Worm (Caenorhabditis elegans) whole organism, young adult: ENCODE data around the gene bmk-1.

Source experiments
- B0336.3 ChIP-seq: fragments of 200-800 bp; sonication (Bioruptor generic); IDR thresholded peaks from 2 replicates; pipeline ENCODE4 v1.3.6; 2022; ENCODE audit warnings: missing genetic modification characterization, missing compliant biosample characterization
- F39B2.1 ChIP-seq: fragments of 200-800 bp; sonication (Bioruptor generic); IDR thresholded peaks from 2 replicates; pipeline ENCODE4 v1.3.6; 2022; ENCODE audit warnings: missing genetic modification reagents, missing genetic modification characterization, missing compliant biosample characterization
- F57C9.4 ChIP-seq: sonication (generic microtip); optimal IDR thresholded peaks from 2 replicates; lab custom pipeline; 2017; ENCODE audit warnings: mild to moderate bottlenecking, missing genetic modification characterization, missing compliant biosample characterization
- T07F8.4 ChIP-seq: sonication (generic microtip); optimal IDR thresholded peaks from 2 replicates; lab custom pipeline; 2016; ENCODE audit warnings: mild to moderate bottlenecking, missing genetic modification characterization, moderate library complexity, missing compliant biosample characterization
- Y53F4B.3 ChIP-seq: fragments of 200-800 bp; sonication (Bioruptor generic); IDR thresholded peaks from 2 replicates; pipeline ENCODE4 v1.3.6; 2022; ENCODE audit warnings: missing genetic modification reagents, missing genetic modification characterization, missing compliant biosample characterization
- Y67H2A.10 ChIP-seq: fragments of 200-800 bp; sonication (Bioruptor generic); conservative IDR thresholded peaks from 2 replicates; pipeline ENCODE4 v1.3.6; 2022; ENCODE audit warnings: missing genetic modification reagents, missing genetic modification characterization, missing compliant biosample characterization
- ama-1 ChIP-seq, 3 experiments: fragments of 150-350 bp in 1 of 3; sonication (generic microtip) in 2 of 3; optimal IDR thresholded peaks; 2 replicates each; lab custom pipeline; 2014 to 2018; ENCODE audit warnings: missing biosample characterization in 2 of 3, missing genetic modification characterization in 2 of 3, missing genetic modification reagents in 2 of 3
- aptf-3 ChIP-seq: fragments of 200-800 bp; sonication (Bioruptor generic); IDR thresholded peaks from 2 replicates; pipeline ENCODE4 v1.3.6; 2022; ENCODE audit warnings: missing genetic modification characterization, missing compliant biosample characterization
- atf-7 ChIP-seq: sonication (generic microtip); optimal IDR thresholded peaks from 2 replicates; lab custom pipeline; 2017; ENCODE audit warnings: mild to moderate bottlenecking, missing genetic modification characterization, missing compliant biosample characterization
- bed-2 ChIP-seq: fragments of 200-800 bp; sonication (Bioruptor generic); IDR thresholded peaks from 2 replicates; pipeline ENCODE4 v1.3.6; 2022; ENCODE audit warnings: missing genetic modification reagents, missing genetic modification characterization, missing compliant biosample characterization
- ceh-58 ChIP-seq: fragments of 200-800 bp; sonication (Bioruptor generic); IDR thresholded peaks from 2 replicates; pipeline ENCODE4 v1.3.6; 2022; ENCODE audit warnings: missing genetic modification characterization, missing compliant biosample characterization
- dox-1 ChIP-seq: fragments of 200-800 bp; sonication (Bioruptor generic); IDR thresholded peaks from 2 replicates; pipeline ENCODE4 v1.3.6; 2022; ENCODE audit warnings: missing genetic modification reagents, missing genetic modification characterization, missing compliant biosample characterization
- dpff-1 ChIP-seq: sonication (generic microtip); optimal IDR thresholded peaks from 2 replicates; lab custom pipeline; 2017; ENCODE audit warnings: mild to moderate bottlenecking, missing genetic modification characterization, missing compliant biosample characterization
- hlh-12 ChIP-seq: sonication (generic microtip); optimal IDR thresholded peaks from 2 replicates; lab custom pipeline; 2016; ENCODE audit warnings: missing genetic modification characterization, missing compliant biosample characterization
- hmg-1.2 ChIP-seq: fragments of 200-800 bp; sonication (Bioruptor generic); IDR thresholded peaks from 2 replicates; pipeline ENCODE4 v1.3.6; 2022; ENCODE audit warnings: missing genetic modification reagents, missing genetic modification characterization, missing compliant biosample characterization
- let-526 ChIP-seq: fragments of 200-800 bp; sonication (Bioruptor generic); IDR thresholded peaks from 2 replicates; pipeline ENCODE4 v1.3.6; 2022; ENCODE audit warnings: missing genetic modification reagents, missing genetic modification characterization, missing compliant biosample characterization
- let-607 ChIP-seq, 2 experiments: fragments of 200-800 bp in 1 of 2; sonication (Bioruptor generic) in 1 of 2; sonication (generic microtip) in 1 of 2; optimal IDR thresholded peaks; 2 replicates each; lab custom pipeline; 2016 to 2018; ENCODE audit warnings: mild to moderate bottlenecking in 2 of 2, missing compliant biosample characterization in 2 of 2, missing genetic modification characterization in 2 of 2, moderate library complexity in 2 of 2, missing genotype in 1 of 2
- lin-35 ChIP-seq, 3 experiments: fragments of 150-350 bp in 2 of 3; sonication (generic microtip) in 1 of 3; optimal IDR thresholded peaks; 2 replicates each; lab custom pipeline; 2014 to 2018; ENCODE audit warnings: missing biosample characterization in 3 of 3, missing genetic modification characterization in 3 of 3, missing genetic modification reagents in 3 of 3
- lin-54 ChIP-seq: fragments of 200-800 bp; sonication (Bioruptor generic); optimal IDR thresholded peaks from 2 replicates; lab custom pipeline; 2018; ENCODE audit warnings: mild to moderate bottlenecking, missing genetic modification characterization, missing compliant biosample characterization
- lsl-1 ChIP-seq: fragments of 200-800 bp; sonication (Bioruptor generic); optimal IDR thresholded peaks from 2 replicates; lab custom pipeline; 2018; ENCODE audit warnings: mild to moderate bottlenecking, missing genetic modification characterization, moderate library complexity, missing compliant biosample characterization
- madf-6 ChIP-seq: fragments of 200-800 bp; sonication (Bioruptor generic); IDR thresholded peaks from 2 replicates; pipeline ENCODE4 v1.3.6; 2022; ENCODE audit warnings: missing genetic modification reagents, missing genetic modification characterization, missing compliant biosample characterization
- nfya-1 ChIP-seq: sonication (generic microtip); optimal IDR thresholded peaks from 2 replicates; lab custom pipeline; 2017; ENCODE audit warnings: antibody characterized with exemption, missing compliant biosample characterization, missing genetic modification characterization, borderline replicate concordance; ENCODE audit not compliant: insufficient read depth
- nfya-2 ChIP-seq: fragments of 200-800 bp; sonication (Bioruptor generic); IDR thresholded peaks from 2 replicates; pipeline ENCODE4 v1.3.6; 2022; ENCODE audit warnings: missing genetic modification reagents, missing genetic modification characterization, missing compliant biosample characterization
- nfyb-1 ChIP-seq: fragments of 200-800 bp; sonication (Bioruptor generic); IDR thresholded peaks from 2 replicates; pipeline ENCODE4 v1.3.6; 2022; ENCODE audit warnings: missing genetic modification reagents, missing genetic modification characterization, missing compliant biosample characterization
- nhr-80 ChIP-seq: sonication (generic microtip); optimal IDR thresholded peaks from 2 replicates; lab custom pipeline; 2016; ENCODE audit warnings: missing genetic modification characterization, missing compliant biosample characterization
- pha-4 ChIP-seq: fragments of 150-350 bp; sonication (generic microtip); optimal IDR thresholded peaks from 2 replicates; lab custom pipeline; 2014; ENCODE audit warnings: missing biosample characterization, missing genetic modification reagents, missing genetic modification characterization
- rcor-1 ChIP-seq: fragments of 200-800 bp; sonication (Bioruptor generic); IDR thresholded peaks from 2 replicates; pipeline ENCODE4 v1.3.6; 2022; ENCODE audit warnings: missing genetic modification reagents, missing genetic modification characterization, missing compliant biosample characterization
- rec-8 ChIP-seq, 2 experiments: sonication (generic microtip); optimal IDR thresholded peaks; 2 replicates each; lab custom pipeline; 2016; ENCODE audit warnings: mild to moderate bottlenecking in 2 of 2, missing genetic modification characterization in 2 of 2, missing genetic modification reagents in 2 of 2, missing genotype in 2 of 2, missing biosample characterization in 1 of 2, missing compliant biosample characterization in 1 of 2, moderate library complexity in 1 of 2
- snpc-1.1 ChIP-seq: sonication (generic microtip); optimal IDR thresholded peaks from 2 replicates; lab custom pipeline; 2017; ENCODE audit warnings: missing genetic modification characterization, mild to moderate bottlenecking, missing compliant biosample characterization, antibody characterized with exemption, moderate library complexity, missing genotype, missing genetic modification reagents; ENCODE audit not compliant: insufficient read depth
- snpc-1.3 ChIP-seq: sonication (generic microtip); optimal IDR thresholded peaks from 2 replicates; lab custom pipeline; 2017; ENCODE audit warnings: missing genetic modification characterization, mild to moderate bottlenecking, missing compliant biosample characterization, antibody characterized with exemption, moderate library complexity, missing genotype, missing genetic modification reagents; ENCODE audit not compliant: insufficient read depth
- sptf-2 ChIP-seq: fragments of 200-800 bp; sonication (Bioruptor generic); optimal IDR thresholded peaks from 2 replicates; lab custom pipeline; 2018; ENCODE audit warnings: mild to moderate bottlenecking, missing genetic modification characterization, missing compliant biosample characterization
- tlf-1 ChIP-seq: fragments of 200-800 bp; sonication (Bioruptor generic); optimal IDR thresholded peaks from 2 replicates; lab custom pipeline; 2018; ENCODE audit warnings: mild to moderate bottlenecking, missing genetic modification characterization, missing compliant biosample characterization
- ztf-18 ChIP-seq: sonication (generic microtip); optimal IDR thresholded peaks from 2 replicates; lab custom pipeline; 2016; ENCODE audit warnings: missing genotype, mild to moderate bottlenecking, missing genetic modification characterization, missing compliant biosample characterization
- ztf-22 ChIP-seq: fragments of 200-800 bp; sonication (Bioruptor generic); optimal IDR thresholded peaks from 2 replicates; lab custom pipeline; 2018; ENCODE audit warnings: mild to moderate bottlenecking, missing genetic modification characterization, moderate library complexity, missing compliant biosample characterization
- ztf-28 ChIP-seq: fragments of 200-800 bp; sonication (Bioruptor generic); IDR thresholded peaks from 2 replicates; pipeline ENCODE4 v1.3.6; 2022; ENCODE audit warnings: missing genetic modification reagents, missing genetic modification characterization, missing compliant biosample characterization
- ztf-6 ChIP-seq: fragments of 200-800 bp; sonication (Bioruptor generic); IDR thresholded peaks from 2 replicates; pipeline ENCODE4 v1.3.6; 2022; ENCODE audit warnings: missing genetic modification reagents, missing genetic modification characterization, missing compliant biosample characterization

The bmk-1 gene

DNA sequence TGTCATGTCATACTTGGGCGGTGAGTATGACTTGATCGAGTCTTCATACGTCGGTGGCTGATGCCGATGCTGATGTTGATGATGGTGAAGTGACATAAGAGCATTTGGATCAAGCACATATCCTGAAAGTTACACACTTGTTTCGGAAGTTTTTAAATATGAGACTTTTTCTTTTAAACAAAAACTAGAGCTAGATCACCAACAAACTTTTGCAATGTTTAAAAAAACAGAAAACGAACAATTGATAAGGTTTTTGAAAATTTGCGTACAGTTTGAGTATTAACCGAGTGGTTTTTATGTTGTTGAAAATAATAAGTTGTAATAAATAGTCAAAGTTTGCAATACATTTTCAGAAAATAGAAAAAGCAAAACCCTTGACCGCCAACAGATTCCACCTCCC, 27.8 kb upstream of the bmk-1 start, which contains the start of gene R02D5.4:
Gene R02D5.4 (minus strand): TSS at position 101 of the 400 bp plus-strand sequence.
- TF ChIP-seq nfya-1 (tag; lab: Kevin White, UChicago) (no peak), pha-4 (tag; lab: Kevin White, UChicago) (no peak), ztf-22 (GFP tag; lab: Kevin White, UChicago) (no peak), ztf-18 (no peak), dox-1 (GFP tag; lab: Robert Waterston, UW) (no peak), T07F8.4 (tag; lab: Kevin White, UChicago) (no peak), tlf-1 (GFP tag; lab: Kevin White, UChicago) (no peak), let-526 (GFP tag; lab: Robert Waterston, UW) (no peak), bed-2 (GFP tag; lab: Robert Waterston, UW) (no peak), Y53F4B.3 (GFP tag; lab: Robert Waterston, UW) (no peak), madf-6 (no peak), sptf-2 (GFP tag; lab: Kevin White, UChicago) (no peak), rec-8 (tag; optimal IDR thresholded peaks at IDR 0.05; lab: Kevin White, UChicago) (no peak), rcor-1 (GFP tag; lab: Robert Waterston, UW) (no peak), lsl-1 (GFP tag; lab: Kevin White, UChicago) (no peak), nfyb-1 (no peak), snpc-1.3 (tag; lab: Kevin White, UChicago) (no peak), let-607 (tag; optimal IDR thresholded peaks at IDR 0.05; lab: Kevin White, UChicago) (no peak), hlh-12 (no peak), ztf-28 (GFP tag; lab: Robert Waterston, UW) (no peak)

- TF ChIP-seq dpff-1 (tag; lab: Kevin White, UChicago) (no peak), nhr-80 (peak; percentile 58)
Observed at ce11 chrV:14482728-14483210, 26.0 kb upstream of the bmk-1 start, which contains the start of gene R02D5.3. Gene R02D5.3 (plus strand): TSS chrV:14483160.

ce11 chrV:14481987-14482386, 25.2 kb upstream of the bmk-1 start, which contains the start of gene R02D5.10:
Gene R02D5.10 (plus strand): TSS chrV:14482287.
- TF ChIP-seq ceh-58 (GFP tag; lab: Robert Waterston, UW) = no peak
- no peak for TF ChIP-seq atf-7 (tag; lab: Kevin White, UChicago)
- TF ChIP-seq Y53F4B.3 (GFP tag; lab: Robert Waterston, UW) = no peak
- TF ChIP-seq F57C9.4 (tag; lab: Kevin White, UChicago) = no peak
- TF ChIP-seq aptf-3 (GFP tag; lab: Robert Waterston, UW) = no peak
- TF ChIP-seq ztf-6 (GFP tag; lab: Robert Waterston, UW) = no peak
- no peak for TF ChIP-seq lin-35 (GFP tag; optimal IDR thresholded peaks at IDR 0.05; lab: Kevin White, UChicago)
- TF ChIP-seq nfyb-1 = no peak
- TF ChIP-seq snpc-1.1 (tag; lab: Kevin White, UChicago) = no peak
- no peak for TF ChIP-seq nfya-2
- no peak for TF ChIP-seq F39B2.1 (GFP tag; lab: Robert Waterston, UW)
- TF ChIP-seq B0336.3 (GFP tag; lab: Robert Waterston, UW) = no peak
- no peak for TF ChIP-seq tlf-1 (GFP tag; lab: Kevin White, UChicago)
- TF ChIP-seq hmg-1.2 = no peak
- no peak for TF ChIP-seq Y67H2A.10 (GFP tag; lab: Robert Waterston, UW)
- no peak for TF ChIP-seq ama-1 (optimal IDR thresholded peaks at IDR 0.05; lab: Kevin White, UChicago)
- TF ChIP-seq ama-1 (GFP tag; optimal IDR thresholded peaks at IDR 0.05; lab: Kevin White, UChicago) = no peak
- no peak for TF ChIP-seq ztf-28 (GFP tag; lab: Robert Waterston, UW)
- TF ChIP-seq lin-54 = no peak
